Fruit fly (Drosophila melanogaster): Measurements from ENCODE around the gene brat.
A peak's percentile ranks its signal among the peaks of the same experiment; 100 is the strongest.

The brat gene

dm6 chr2L:19162330-19163100 lies 28.9 kb downstream of the brat start:
- TF ChIP-seq CG34367 (tag; optimal IDR thresholded peaks at IDR 0.05) (peak; percentile 57), fd96Ca (GFP tag; IDR thresholded peaks at IDR 0.05) (no peak), EcR (GFP tag; optimal IDR thresholded peaks at IDR 0.05) (peak; percentile 6), Ets98B (GFP tag; IDR thresholded peaks at IDR 0.05) (no peak), CG8159 (tag; optimal IDR thresholded peaks at IDR 0.05) (peak; percentile 35), Pif1A (GFP tag; optimal IDR thresholded peaks at IDR 0.05) (peak; percentile 43), rn (GFP tag; IDR thresholded peaks at IDR 0.05) (peak; percentile 43; the same call in 1 of the 2 replicates), CG15710 (tag; optimal IDR thresholded peaks at IDR 0.05) (peak; percentile 49), CG17806 (tag; optimal IDR thresholded peaks at IDR 0.05) (peak; percentile 45), CG9948 (tag; optimal IDR thresholded peaks at IDR 0.05) (peak; percentile 52), CG14655 (GFP tag; optimal IDR thresholded peaks at IDR 0.05) (peak; percentile 60), CG4496 (GFP tag; IDR thresholded peaks at IDR 0.05) (peak; percentile 27; the same call in 1 of the 3 replicates), CG8301 (tag; optimal IDR thresholded peaks at IDR 0.05) (peak; percentile 57), gl (tag; optimal IDR thresholded peaks at IDR 0.05) (no peak), Pif1B (GFP tag; optimal IDR thresholded peaks at IDR 0.05) (peak; percentile 68), Snoo (tag; optimal IDR thresholded peaks at IDR 0.05) (peak; percentile 54), CG12605 (GFP tag; IDR thresholded peaks at IDR 0.05) (no peak)

- TF ChIP-seq fd96Ca (GFP tag; IDR thresholded peaks at IDR 0.05) (peak; percentile 28; the same call in 1 of the 3 replicates), CG12605 (GFP tag; IDR thresholded peaks at IDR 0.05) (no peak), Ets98B (GFP tag; IDR thresholded peaks at IDR 0.05) (peak; percentile 30), CG14655 (GFP tag; optimal IDR thresholded peaks at IDR 0.05) (peak; percentile 22), CG32121 (GFP tag; IDR thresholded peaks at IDR 0.05) (peak; percentile 23; the same call in 1 of the 2 replicates), Snoo (tag; optimal IDR thresholded peaks at IDR 0.05) (no peak), rn (GFP tag; IDR thresholded peaks at IDR 0.05) (no peak), Pif1A (GFP tag; optimal IDR thresholded peaks at IDR 0.05) (no peak), CG9948 (tag; optimal IDR thresholded peaks at IDR 0.05) (peak; percentile 19), Pif1B (GFP tag; optimal IDR thresholded peaks at IDR 0.05) (no peak), gl (tag; optimal IDR thresholded peaks at IDR 0.05) (no peak), EcR (GFP tag; optimal IDR thresholded peaks at IDR 0.05) (peak; percentile 82), CG17806 (tag; optimal IDR thresholded peaks at IDR 0.05) (no peak), CG13204 (GFP tag; optimal IDR thresholded peaks at IDR 0.05) (peak; percentile 32), CG8301 (tag; optimal IDR thresholded peaks at IDR 0.05) (peak; percentile 2), CG8159 (tag; optimal IDR thresholded peaks at IDR 0.05) (peak; percentile 28), D1 (tag; optimal IDR thresholded peaks at IDR 0.05) (no peak), CG10348 (GFP tag; IDR thresholded peaks at IDR 0.05) (no peak), CG4496 (GFP tag; IDR thresholded peaks at IDR 0.05) (peak; percentile 53), CG15710 (tag; optimal IDR thresholded peaks at IDR 0.05) (no peak)
These were observed 29.7 kb downstream of the brat start for dm6 chr2L:19163143-19163974.

dm6 chr2L:19163975-19164371 lies 30.4 kb downstream of the brat start:
- no peak for TF ChIP-seq rn (GFP tag; IDR thresholded peaks at IDR 0.05)
- TF ChIP-seq CG17806 (tag; optimal IDR thresholded peaks at IDR 0.05) = no peak
- TF ChIP-seq CG10348 (GFP tag; IDR thresholded peaks at IDR 0.05) = no peak
- TF ChIP-seq CG8159 (tag; optimal IDR thresholded peaks at IDR 0.05) = no peak
- TF ChIP-seq D1 (tag; optimal IDR thresholded peaks at IDR 0.05) = no peak
- no peak for TF ChIP-seq CG4496 (GFP tag; IDR thresholded peaks at IDR 0.05)

dm6 chr2L:19164933-19165813 lies 31.6 kb downstream of the brat start:
- TF ChIP-seq CG13204 (GFP tag; optimal IDR thresholded peaks at IDR 0.05) (peak; percentile 67), Ets98B (GFP tag; IDR thresholded peaks at IDR 0.05) (peak; percentile 99), CG17806 (tag; optimal IDR thresholded peaks at IDR 0.05) (peak; percentile 92), D1 (tag; optimal IDR thresholded peaks at IDR 0.05) (peak; percentile 85), CG34367 (tag; optimal IDR thresholded peaks at IDR 0.05) (peak; percentile 84), CG15710 (tag; optimal IDR thresholded peaks at IDR 0.05) (peak; percentile 87), CG8159 (tag; optimal IDR thresholded peaks at IDR 0.05) (peak; percentile 92), EcR (GFP tag; optimal IDR thresholded peaks at IDR 0.05) (peak; percentile 79), rn (GFP tag; IDR thresholded peaks at IDR 0.05) (peak; percentile 96), Pif1A (GFP tag; optimal IDR thresholded peaks at IDR 0.05) (peak; percentile 97), Snoo (tag; optimal IDR thresholded peaks at IDR 0.05) (peak; percentile 96), fd96Ca (GFP tag; IDR thresholded peaks at IDR 0.05) (peak; percentile 93), CG14655 (GFP tag; optimal IDR thresholded peaks at IDR 0.05) (peak; percentile 98), CG12605 (GFP tag; IDR thresholded peaks at IDR 0.05) (peak; percentile 96), Pif1B (GFP tag; optimal IDR thresholded peaks at IDR 0.05) (peak; percentile 86), CG10348 (GFP tag; IDR thresholded peaks at IDR 0.05) (peak; percentile 82), CG32121 (GFP tag; IDR thresholded peaks at IDR 0.05) (peak; percentile 98), CG4496 (GFP tag; IDR thresholded peaks at IDR 0.05) (peak; percentile 98), gl (tag; optimal IDR thresholded peaks at IDR 0.05) (peak; percentile 85), CG8301 (tag; optimal IDR thresholded peaks at IDR 0.05) (peak; percentile 99), CG9948 (tag; optimal IDR thresholded peaks at IDR 0.05) (peak; percentile 91)

Data from whole organism, pupa.